Worm (Caenorhabditis elegans) whole organism, young adult: Measurements from ENCODE around the gene W08F4.12.

Experiments used
- B0261.1 ChIP-seq: sonication (generic microtip); optimal IDR thresholded peaks from 2 replicates; lab custom pipeline; 2016; ENCODE audit warnings: mild to moderate bottlenecking, missing genetic modification characterization, moderate library complexity, missing compliant biosample characterization
- C17E4.6 ChIP-seq: fragments of 200-800 bp; sonication (Bioruptor generic); IDR thresholded peaks from 2 replicates; pipeline ENCODE4 v1.3.6; 2022; ENCODE audit warnings: missing genetic modification reagents, missing genetic modification characterization, missing compliant biosample characterization
- D2030.7 ChIP-seq: fragments of 200-800 bp; sonication (Bioruptor generic); IDR thresholded peaks from 2 replicates; pipeline ENCODE4 v1.3.6; 2022; ENCODE audit warnings: missing genetic modification reagents, missing genetic modification characterization, missing compliant biosample characterization
- F23B12.7 ChIP-seq: sonication (generic microtip); optimal IDR thresholded peaks from 2 replicates; lab custom pipeline; 2017; ENCODE audit warnings: missing genetic modification characterization, mild to moderate bottlenecking, missing compliant biosample characterization, antibody characterized with exemption, moderate library complexity; ENCODE audit not compliant: insufficient read depth
- F33H1.4 ChIP-seq: fragments of 200-800 bp; sonication (Bioruptor generic); IDR thresholded peaks from 2 replicates; pipeline ENCODE4 v1.3.6; 2022; ENCODE audit warnings: missing genetic modification reagents, missing genetic modification characterization, missing compliant biosample characterization
- F39B2.1 ChIP-seq: fragments of 200-800 bp; sonication (Bioruptor generic); IDR thresholded peaks from 2 replicates; pipeline ENCODE4 v1.3.6; 2022; ENCODE audit warnings: missing genetic modification reagents, missing genetic modification characterization, missing compliant biosample characterization
- F55B11.4 ChIP-seq: sonication (generic microtip); optimal IDR thresholded peaks from 2 replicates; lab custom pipeline; 2016; ENCODE audit warnings: missing compliant biosample characterization, missing genetic modification characterization, borderline replicate concordance; ENCODE audit not compliant: insufficient read depth
- T07F8.4 ChIP-seq: sonication (generic microtip); optimal IDR thresholded peaks from 2 replicates; lab custom pipeline; 2016; ENCODE audit warnings: mild to moderate bottlenecking, missing genetic modification characterization, moderate library complexity, missing compliant biosample characterization
- T26A5.8 ChIP-seq: sonication (generic microtip); optimal IDR thresholded peaks from 2 replicates; lab custom pipeline; 2016; ENCODE audit warnings: missing genetic modification characterization, missing compliant biosample characterization
- Y56A3A.18 ChIP-seq: fragments of 200-800 bp; sonication (Bioruptor generic); IDR thresholded peaks from 2 replicates; pipeline ENCODE4 v1.3.6; 2022; ENCODE audit warnings: missing genetic modification reagents, missing genetic modification characterization, missing compliant biosample characterization
- Y79H2A.3 ChIP-seq: fragments of 200-800 bp; sonication (Bioruptor generic); conservative IDR thresholded peaks from 2 replicates; pipeline ENCODE4 v1.3.6; 2022; ENCODE audit warnings: missing genetic modification reagents, missing genetic modification characterization, missing compliant biosample characterization
- ZK185.1 ChIP-seq: sonication (generic microtip); optimal IDR thresholded peaks from 2 replicates; lab custom pipeline; 2016; ENCODE audit warnings: mild to moderate bottlenecking, missing genetic modification characterization, missing compliant biosample characterization; ENCODE audit not compliant: poor library complexity, severe bottlenecking
- ama-1 ChIP-seq, 3 experiments: fragments of 150-350 bp in 1 of 3; sonication (generic microtip) in 2 of 3; optimal IDR thresholded peaks; 2 replicates each; lab custom pipeline; 2014 to 2018; ENCODE audit warnings: missing biosample characterization in 2 of 3, missing genetic modification characterization in 2 of 3, missing genetic modification reagents in 2 of 3
- aptf-3 ChIP-seq: fragments of 200-800 bp; sonication (Bioruptor generic); IDR thresholded peaks from 2 replicates; pipeline ENCODE4 v1.3.6; 2022; ENCODE audit warnings: missing genetic modification characterization, missing compliant biosample characterization
- athp-1 ChIP-seq: sonication (generic microtip); optimal IDR thresholded peaks from 2 replicates; lab custom pipeline; 2017; ENCODE audit warnings: mild to moderate bottlenecking, missing genetic modification characterization, missing compliant biosample characterization
- cebp-1 ChIP-seq, 2 experiments: fragments of 200-800 bp in 1 of 2; sonication (Bioruptor generic) in 1 of 2; sonication (generic microtip) in 1 of 2; IDR thresholded peaks in 1 of 2; optimal IDR thresholded peaks in 1 of 2; 2 replicates each; pipeline versions ENCODE4 v1.3.6 to Lab custom; 2017 to 2022; ENCODE audit warnings: missing compliant biosample characterization in 2 of 2, missing genetic modification characterization in 2 of 2, mild to moderate bottlenecking in 1 of 2, missing genetic modification reagents in 1 of 2, moderate library complexity in 1 of 2
- cebp-2 ChIP-seq: fragments of 200-800 bp; sonication (Bioruptor generic); IDR thresholded peaks from 2 replicates; pipeline ENCODE4 v1.3.6; 2022; ENCODE audit warnings: missing genetic modification characterization, missing compliant biosample characterization
- ceh-91 ChIP-seq: fragments of 200-800 bp; sonication (Bioruptor generic); IDR thresholded peaks from 2 replicates; pipeline ENCODE4 v1.3.6; 2022; ENCODE audit warnings: missing genetic modification reagents, missing genetic modification characterization, missing compliant biosample characterization
- die-1 ChIP-seq: sonication (generic microtip); optimal IDR thresholded peaks from 2 replicates; lab custom pipeline; 2016; ENCODE audit warnings: missing genotype, mild to moderate bottlenecking, missing genetic modification characterization, missing compliant biosample characterization
- egl-44 ChIP-seq: fragments of 200-800 bp; sonication (Bioruptor generic); IDR thresholded peaks from 2 replicates; pipeline ENCODE4 v1.3.6; 2022; ENCODE audit warnings: missing genetic modification reagents, missing genetic modification characterization, missing compliant biosample characterization
- egrh-3 ChIP-seq: fragments of 200-800 bp; sonication (Bioruptor generic); IDR thresholded peaks from 2 replicates; pipeline ENCODE4 v1.3.6; 2022; ENCODE audit warnings: missing genetic modification reagents, missing genetic modification characterization, missing compliant biosample characterization
- ets-4 ChIP-seq: fragments of 200-800 bp; sonication (Bioruptor generic); optimal IDR thresholded peaks from 2 replicates; lab custom pipeline; 2018; ENCODE audit warnings: mild to moderate bottlenecking, missing genetic modification characterization, missing compliant biosample characterization
- gei-17 ChIP-seq: fragments of 200-800 bp; sonication (Bioruptor generic); optimal IDR thresholded peaks from 2 replicates; lab custom pipeline; 2018; ENCODE audit warnings: mild to moderate bottlenecking, missing genetic modification characterization, missing compliant biosample characterization
- him-1 ChIP-seq: sonication (generic microtip); optimal IDR thresholded peaks from 2 replicates; lab custom pipeline; 2016; ENCODE audit warnings: missing genotype, missing genetic modification reagents, missing genetic modification characterization, missing compliant biosample characterization
- hlh-26 ChIP-seq: fragments of 200-800 bp; sonication (Bioruptor generic); conservative IDR thresholded peaks from 2 replicates; pipeline ENCODE4 v1.3.6; 2022; ENCODE audit warnings: missing genetic modification reagents, missing genetic modification characterization, missing compliant biosample characterization
- hmg-20 ChIP-seq: fragments of 200-800 bp; sonication (Bioruptor generic); IDR thresholded peaks from 2 replicates; pipeline ENCODE4 v1.3.6; 2022; ENCODE audit warnings: missing genetic modification reagents, missing genetic modification characterization, missing compliant biosample characterization
- hrde-1 ChIP-seq: sonication (generic microtip); optimal IDR thresholded peaks from 2 replicates; lab custom pipeline; 2016; ENCODE audit warnings: missing genetic modification characterization, mild to moderate bottlenecking, missing compliant biosample characterization, moderate library complexity, missing genotype, missing genetic modification reagents, borderline replicate concordance
- hsf-1 ChIP-seq: fragments of 200-800 bp; sonication (Bioruptor generic); IDR thresholded peaks from 2 replicates; pipeline ENCODE4 v1.3.6; 2022; ENCODE audit warnings: missing genetic modification reagents, missing genetic modification characterization, missing compliant biosample characterization
- let-526 ChIP-seq: fragments of 200-800 bp; sonication (Bioruptor generic); IDR thresholded peaks from 2 replicates; pipeline ENCODE4 v1.3.6; 2022; ENCODE audit warnings: missing genetic modification reagents, missing genetic modification characterization, missing compliant biosample characterization
- let-607 ChIP-seq, 2 experiments: fragments of 200-800 bp in 1 of 2; sonication (Bioruptor generic) in 1 of 2; sonication (generic microtip) in 1 of 2; optimal IDR thresholded peaks; 2 replicates each; lab custom pipeline; 2016 to 2018; ENCODE audit warnings: mild to moderate bottlenecking in 2 of 2, missing compliant biosample characterization in 2 of 2, missing genetic modification characterization in 2 of 2, moderate library complexity in 2 of 2, missing genotype in 1 of 2
- lin-26 ChIP-seq: fragments of 200-800 bp; sonication (Bioruptor generic); IDR thresholded peaks from 2 replicates; pipeline ENCODE4 v1.3.6; 2022; ENCODE audit warnings: missing genetic modification reagents, missing genetic modification characterization, missing compliant biosample characterization
- lin-35 ChIP-seq, 3 experiments: fragments of 150-350 bp in 2 of 3; sonication (generic microtip) in 1 of 3; optimal IDR thresholded peaks; 2 replicates each; lab custom pipeline; 2014 to 2018; ENCODE audit warnings: missing biosample characterization in 3 of 3, missing genetic modification characterization in 3 of 3, missing genetic modification reagents in 3 of 3
- madf-3 ChIP-seq: fragments of 200-800 bp; sonication (Bioruptor generic); IDR thresholded peaks from 2 replicates; pipeline ENCODE4 v1.3.6; 2022; ENCODE audit warnings: missing genetic modification reagents, missing genetic modification characterization, missing compliant biosample characterization
- nfya-2 ChIP-seq: fragments of 200-800 bp; sonication (Bioruptor generic); IDR thresholded peaks from 2 replicates; pipeline ENCODE4 v1.3.6; 2022; ENCODE audit warnings: missing genetic modification reagents, missing genetic modification characterization, missing compliant biosample characterization
- nhr-120 ChIP-seq: fragments of 200-800 bp; sonication (Bioruptor generic); IDR thresholded peaks from 2 replicates; pipeline ENCODE4 v1.3.6; 2022; ENCODE audit warnings: missing genetic modification characterization, missing compliant biosample characterization
- pbrm-1 ChIP-seq: fragments of 200-800 bp; sonication (Bioruptor generic); IDR thresholded peaks from 2 replicates; pipeline ENCODE4 v1.3.6; 2022; ENCODE audit warnings: missing genetic modification reagents, missing genetic modification characterization, missing compliant biosample characterization
- rcor-1 ChIP-seq: fragments of 200-800 bp; sonication (Bioruptor generic); IDR thresholded peaks from 2 replicates; pipeline ENCODE4 v1.3.6; 2022; ENCODE audit warnings: missing genetic modification reagents, missing genetic modification characterization, missing compliant biosample characterization
- sdz-38 ChIP-seq: sonication (generic microtip); optimal IDR thresholded peaks from 2 replicates; lab custom pipeline; 2016; ENCODE audit warnings: missing genotype, missing genetic modification characterization, missing compliant biosample characterization
- snpc-1.3 ChIP-seq: sonication (generic microtip); optimal IDR thresholded peaks from 2 replicates; lab custom pipeline; 2017; ENCODE audit warnings: missing genetic modification characterization, mild to moderate bottlenecking, missing compliant biosample characterization, antibody characterized with exemption, moderate library complexity, missing genotype, missing genetic modification reagents; ENCODE audit not compliant: insufficient read depth
- snpc-4 ChIP-seq, 5 experiments: fragments of 150-350 bp in 1 of 5; sonication (generic microtip) in 4 of 5; optimal IDR thresholded peaks; 2 replicates each; lab custom pipeline; 2014 to 2018; ENCODE audit warnings: missing genetic modification characterization in 5 of 5, missing biosample characterization in 3 of 5, antibody characterized with exemption in 2 of 5, mild to moderate bottlenecking in 2 of 5, missing compliant biosample characterization in 2 of 5, missing genotype in 2 of 5, moderate library complexity in 2 of 5, missing genetic modification reagents in 1 of 5
- sptf-2 ChIP-seq: fragments of 200-800 bp; sonication (Bioruptor generic); optimal IDR thresholded peaks from 2 replicates; lab custom pipeline; 2018; ENCODE audit warnings: mild to moderate bottlenecking, missing genetic modification characterization, missing compliant biosample characterization
- tbx-9 ChIP-seq: sonication (generic microtip); optimal IDR thresholded peaks from 2 replicates; lab custom pipeline; 2016; ENCODE audit warnings: borderline replicate concordance, missing genetic modification characterization, inconsistent platforms, missing compliant biosample characterization
- tlf-1 ChIP-seq: fragments of 200-800 bp; sonication (Bioruptor generic); optimal IDR thresholded peaks from 2 replicates; lab custom pipeline; 2018; ENCODE audit warnings: mild to moderate bottlenecking, missing genetic modification characterization, missing compliant biosample characterization
- zim-3 ChIP-seq: sonication (generic microtip); optimal IDR thresholded peaks from 2 replicates; lab custom pipeline; 2017; ENCODE audit warnings: mild to moderate bottlenecking, missing genetic modification characterization, moderate library complexity, missing compliant biosample characterization
- ztf-25 ChIP-seq: fragments of 200-800 bp; sonication (Bioruptor generic); IDR thresholded peaks from 2 replicates; pipeline ENCODE4 v1.3.6; 2022; ENCODE audit warnings: missing genetic modification reagents, missing genetic modification characterization, missing compliant biosample characterization
- ztf-26 ChIP-seq: sonication (generic microtip); optimal IDR thresholded peaks from 2 replicates; lab custom pipeline; 2017; ENCODE audit warnings: missing genetic modification characterization, missing compliant biosample characterization

The W08F4.12 gene

ce11 chrII:581983-582382, 2.2 kb downstream of the W08F4.12 start (continued):
- TF ChIP-seq F55B11.4 (no peak), let-526 (GFP tag; lab: Robert Waterston, UW) (no peak), hsf-1 (GFP tag; lab: Robert Waterston, UW) (peak; percentile 45; the same call in 1 of the 2 replicates), ceh-91 (no peak), ama-1 (optimal IDR thresholded peaks at IDR 0.05; lab: Kevin White, UChicago) (no peak), ama-1 (GFP tag; optimal IDR thresholded peaks at IDR 0.05; lab: Kevin White, UChicago) (no peak), rcor-1 (GFP tag; lab: Robert Waterston, UW) (no peak; the same call in 1 of the 2 replicates), aptf-3 (no peak), lin-35 (GFP tag; optimal IDR thresholded peaks at IDR 0.05; lab: Kevin White, UChicago) (no peak), tlf-1 (GFP tag; lab: Kevin White, UChicago) (peak; percentile 42), cebp-1 (GFP tag; IDR thresholded peaks at IDR 0.05; lab: Robert Waterston, UW) (no peak), cebp-1 (tag; optimal IDR thresholded peaks at IDR 0.05; lab: Kevin White, UChicago) (no peak), sdz-38 (no peak), ets-4 (GFP tag; lab: Kevin White, UChicago) (no peak), tbx-9 (tag; lab: Kevin White, UChicago) (no peak), B0261.1 (no peak), hmg-20 (no peak), F33H1.4 (GFP tag; lab: Robert Waterston, UW) (no peak), sptf-2 (GFP tag; lab: Kevin White, UChicago) (no peak), hrde-1 (tag; lab: Kevin White, UChicago) (peak; percentile 3), egl-44 (no peak), madf-3 (GFP tag; lab: Robert Waterston, UW) (no peak), nfya-2 (no peak), zim-3 (tag; lab: Kevin White, UChicago) (no peak), T26A5.8 (no peak), ztf-25 (0 out of 2 replicates have a peak, but pooled peaks have one; percentile 8), hlh-26 (GFP tag; lab: Robert Waterston, UW) (no peak), snpc-1.3 (tag; lab: Kevin White, UChicago) (no peak), him-1 (tag; lab: Kevin White, UChicago) (no peak), Y79H2A.3 (GFP tag; lab: Robert Waterston, UW) (0 out of 2 replicates have a peak, but pooled peaks have one; percentile 7), F23B12.7 (tag; lab: Kevin White, UChicago) (no peak), let-607 (tag; optimal IDR thresholded peaks at IDR 0.05; lab: Kevin White, UChicago) (no peak), snpc-4 (GFP tag; optimal IDR thresholded peaks at IDR 0.05; lab: Kevin White, UChicago) (no peak), snpc-4 (tag; optimal IDR thresholded peaks at IDR 0.05; lab: Kevin White, UChicago) (peak in 1 of 4 experiments; percentile 23), die-1 (tag; lab: Kevin White, UChicago) (no peak), D2030.7 (GFP tag; lab: Robert Waterston, UW) (peak; percentile 32; the same call in 1 of the 2 replicates), ZK185.1 (tag; lab: Kevin White, UChicago) (no peak), egrh-3 (GFP tag; lab: Robert Waterston, UW) (no peak), C17E4.6 (no peak), ztf-26 (no peak), Y56A3A.18 (GFP tag; lab: Robert Waterston, UW) (0 out of 2 replicates have a peak, but pooled peaks have one; percentile 25), pbrm-1 (GFP tag; lab: Robert Waterston, UW) (no peak), F39B2.1 (GFP tag; lab: Robert Waterston, UW) (0 out of 2 replicates have a peak, but pooled peaks have one; percentile 57), athp-1 (tag; lab: Kevin White, UChicago) (no peak), nhr-120 (no peak), gei-17 (GFP tag; lab: Kevin White, UChicago) (no peak), cebp-2 (GFP tag; lab: Robert Waterston, UW) (no peak), lin-26 (no peak), T07F8.4 (no peak)
